Worm (Caenorhabditis elegans) whole organism, L3 larva: ENCODE measurements around the gene F44D12.10.

ENCODE experiments used
- ZK546.5 ChIP-seq: sonication (generic microtip); optimal IDR thresholded peaks from 2 replicates; lab custom pipeline; 2017; ENCODE audit warnings: missing biosample characterization, missing genetic modification characterization
- aly-2 ChIP-seq: fragments of 150-350 bp; optimal IDR thresholded peaks from 2 replicates; lab custom pipeline; 2014; ENCODE audit warnings: missing biosample characterization, missing genetic modification characterization
- ama-1 ChIP-seq: fragments of 150-350 bp; optimal IDR thresholded peaks from 2 replicates; lab custom pipeline; 2018
- ceh-16 ChIP-seq: sonication (generic microtip); optimal IDR thresholded peaks from 2 replicates; lab custom pipeline; 2017; ENCODE audit warnings: missing biosample characterization, missing genetic modification characterization
- ceh-28 ChIP-seq: fragments of 150-350 bp; optimal IDR thresholded peaks from 2 replicates; lab custom pipeline; 2014; ENCODE audit warnings: missing biosample characterization, missing genetic modification reagents, missing genetic modification characterization
- ceh-82 ChIP-seq: fragments of 150-350 bp; optimal IDR thresholded peaks from 2 replicates; lab custom pipeline; 2014; ENCODE audit warnings: missing biosample characterization, missing genetic modification characterization
- ceh-9 ChIP-seq: sonication (generic microtip); optimal IDR thresholded peaks from 2 replicates; lab custom pipeline; 2018; ENCODE audit warnings: missing biosample characterization, missing genetic modification characterization
- daf-12 ChIP-seq: fragments of 150-350 bp; optimal IDR thresholded peaks from 2 replicates; lab custom pipeline; 2014; ENCODE audit warnings: missing biosample characterization, missing genetic modification reagents, missing genetic modification characterization
- egl-27 ChIP-seq: sonication (generic microtip); optimal IDR thresholded peaks from 4 replicates; lab custom pipeline; 2017; ENCODE audit warnings: missing biosample characterization, missing genetic modification reagents, missing genetic modification characterization
- egl-5 ChIP-seq: fragments of 150-350 bp; optimal IDR thresholded peaks from 2 replicates; lab custom pipeline; 2017; ENCODE audit warnings: missing biosample characterization, missing genetic modification reagents, missing genetic modification characterization, inconsistent platforms
- elt-2 ChIP-seq: sonication (generic microtip); optimal IDR thresholded peaks from 2 replicates; lab custom pipeline; 2016; ENCODE audit warnings: missing genetic modification reagents, mild to moderate bottlenecking, missing genetic modification characterization, missing compliant biosample characterization
- elt-3 ChIP-seq, 3 experiments: fragments of 150-350 bp in 1 of 3; sonication (generic microtip) in 2 of 3; optimal IDR thresholded peaks; 2 replicates in 2 of 3; 4 replicates in 1 of 3; lab custom pipeline; 2014 to 2017; ENCODE audit warnings: missing biosample characterization in 3 of 3, missing genetic modification characterization in 3 of 3
- eor-1 ChIP-seq, 2 experiments: fragments of 150-350 bp; optimal IDR thresholded peaks; 2 replicates each; lab custom pipeline; 2014 to 2018; ENCODE audit warnings: missing biosample characterization in 2 of 2, missing genetic modification characterization in 2 of 2
- fos-1 ChIP-seq: fragments of 150-350 bp; optimal IDR thresholded peaks from 2 replicates; lab custom pipeline; 2014; ENCODE audit warnings: missing biosample characterization, missing genetic modification characterization
- hmg-11 ChIP-seq: sonication (generic microtip); optimal IDR thresholded peaks from 2 replicates; lab custom pipeline; 2016; ENCODE audit warnings: missing genetic modification characterization, missing compliant biosample characterization
- jun-1 ChIP-seq: fragments of 150-350 bp; optimal IDR thresholded peaks from 2 replicates; lab custom pipeline; 2014; ENCODE audit warnings: missing biosample characterization, missing genetic modification reagents, missing genetic modification characterization
- lin-15B ChIP-seq: fragments of 150-350 bp; optimal IDR thresholded peaks from 2 replicates; lab custom pipeline; 2014; ENCODE audit warnings: missing biosample characterization, missing genetic modification characterization
- lin-39 ChIP-seq: fragments of 150-350 bp; optimal IDR thresholded peaks from 2 replicates; lab custom pipeline; 2018; ENCODE audit warnings: missing biosample characterization, missing genetic modification reagents, missing genetic modification characterization
- lsy-12 ChIP-seq: sonication (generic microtip); optimal IDR thresholded peaks from 2 replicates; lab custom pipeline; 2016; ENCODE audit warnings: mild to moderate bottlenecking, missing genetic modification characterization, missing compliant biosample characterization
- mdl-1 ChIP-seq: fragments of 150-350 bp; optimal IDR thresholded peaks from 2 replicates; lab custom pipeline; 2014; ENCODE audit warnings: missing biosample characterization, missing genetic modification characterization
- mml-1 ChIP-seq: fragments of 150-350 bp; sonication (generic microtip); optimal IDR thresholded peaks from 3 replicates; lab custom pipeline; 2014; ENCODE audit warnings: missing biosample characterization, missing genetic modification characterization
- nfya-1 ChIP-seq: sonication (generic microtip); optimal IDR thresholded peaks from 2 replicates; lab custom pipeline; 2017; ENCODE audit warnings: missing genetic modification characterization, mild to moderate bottlenecking, missing compliant biosample characterization, antibody characterized with exemption, moderate library complexity; ENCODE audit not compliant: insufficient read depth
- nhr-11 ChIP-seq: fragments of 150-350 bp; optimal IDR thresholded peaks from 2 replicates; lab custom pipeline; 2014; ENCODE audit warnings: missing biosample characterization, missing genetic modification characterization
- nhr-12 ChIP-seq: fragments of 150-350 bp; optimal IDR thresholded peaks from 2 replicates; lab custom pipeline; 2014; ENCODE audit warnings: missing biosample characterization, missing genetic modification characterization
- nhr-23 ChIP-seq: fragments of 150-350 bp; optimal IDR thresholded peaks from 2 replicates; lab custom pipeline; 2014; ENCODE audit warnings: missing biosample characterization, missing genetic modification reagents, missing genetic modification characterization
- nhr-25 ChIP-seq: sonication (generic microtip); optimal IDR thresholded peaks from 2 replicates; lab custom pipeline; 2017; ENCODE audit warnings: missing biosample characterization, missing genetic modification characterization
- nhr-77 ChIP-seq: fragments of 150-350 bp; optimal IDR thresholded peaks from 2 replicates; lab custom pipeline; 2014; ENCODE audit warnings: missing biosample characterization, missing genetic modification characterization
- pha-4 ChIP-seq: fragments of 150-350 bp; optimal IDR thresholded peaks from 2 replicates; lab custom pipeline; 2014; ENCODE audit warnings: missing biosample characterization, missing genetic modification reagents, missing genetic modification characterization
- pqm-1 ChIP-seq: fragments of 150-350 bp; optimal IDR thresholded peaks from 2 replicates; lab custom pipeline; 2017; ENCODE audit warnings: missing biosample characterization, missing genetic modification characterization, inconsistent platforms
- skn-1 ChIP-seq: fragments of 150-350 bp; optimal IDR thresholded peaks from 2 replicates; lab custom pipeline; 2014; ENCODE audit warnings: missing biosample characterization, missing genetic modification characterization
- tbx-2 ChIP-seq: sonication (generic microtip); optimal IDR thresholded peaks from 2 replicates; lab custom pipeline; 2016; ENCODE audit warnings: mild to moderate bottlenecking, missing genetic modification characterization, missing compliant biosample characterization
- unc-39 ChIP-seq: sonication (generic microtip); optimal IDR thresholded peaks from 4 replicates; lab custom pipeline; 2017; ENCODE audit warnings: missing biosample characterization, missing genetic modification characterization
- unc-62 ChIP-seq: fragments of 150-350 bp; sonication (generic microtip); optimal IDR thresholded peaks from 4 replicates; lab custom pipeline; 2014; ENCODE audit warnings: missing biosample characterization, missing genetic modification reagents, missing genetic modification characterization
- zag-1 ChIP-seq: fragments of 150-350 bp; optimal IDR thresholded peaks from 2 replicates; lab custom pipeline; 2014; ENCODE audit warnings: missing biosample characterization, missing genetic modification characterization
- ztf-4 ChIP-seq: fragments of 150-350 bp; optimal IDR thresholded peaks from 2 replicates; lab custom pipeline; 2014; ENCODE audit warnings: missing biosample characterization, missing genetic modification characterization

Gene F44D12.10

ce11 chrIV:10084323-10084959 lies 47.6 kb upstream of the F44D12.10 start, which contains the start of gene W01B6.8:
W01B6.8 (minus strand) TSS chrIV:10084373.
- TF ChIP-seq fos-1 (no peak), egl-27 (no peak), pha-4 (no peak), tbx-2 (tag; lab: Kevin White, UChicago) (no peak), ama-1 (lab: Kevin White, UChicago) (no peak), egl-5 (tag; lab: Kevin White, UChicago) (no peak), ZK546.5 (tag; lab: Kevin White, UChicago) (no peak)

- TF ChIP-seq aly-2 (tag; lab: Kevin White, UChicago) (no peak), nhr-77 (tag; lab: Kevin White, UChicago) (no peak), tbx-2 (tag; lab: Kevin White, UChicago) (no peak), lin-39 (tag; lab: Kevin White, UChicago) (no peak), jun-1 (no peak), ceh-82 (no peak), pqm-1 (tag; lab: Kevin White, UChicago) (no peak), eor-1 (tag; optimal IDR thresholded peaks at IDR 0.05; lab: Kevin White, UChicago) (no peak), mml-1 (tag; lab: Kevin White, UChicago) (no peak), elt-3 (tag; optimal IDR thresholded peaks at IDR 0.05; lab: Kevin White, UChicago) (no peak), skn-1 (tag; lab: Kevin White, UChicago) (no peak)
Measured at ce11 chrIV:10080816-10081215, 44.0 kb upstream of the F44D12.10 start, which contains the start of gene W01B6.6. W01B6.6 (plus strand) TSS chrIV:10081116.

DNA sequence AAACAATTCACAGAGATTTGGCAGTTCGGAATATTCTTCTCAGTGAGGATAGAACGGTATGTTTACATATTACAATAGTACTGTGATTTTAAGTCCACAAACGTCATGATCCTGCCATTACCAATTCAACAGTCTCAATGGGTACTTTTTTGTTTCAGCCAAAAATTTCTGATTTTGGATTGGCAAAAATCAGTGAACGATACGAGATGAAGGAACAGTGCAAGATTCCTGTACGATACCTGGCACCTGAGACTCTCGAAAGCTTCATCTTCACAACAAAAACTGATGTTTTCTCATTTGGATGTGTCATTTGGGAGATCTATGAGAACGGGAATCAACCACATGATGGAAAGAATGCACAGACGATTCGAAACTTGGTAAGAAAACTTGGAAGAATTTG lies 41.1 kb upstream of the F44D12.10 start:
- TF ChIP-seq lin-15B (tag; lab: Kevin White, UChicago): no peak
- no peak for TF ChIP-seq nfya-1 (tag; lab: Kevin White, UChicago)

ce11 chrIV:10075899-10076298 lies 39.0 kb upstream of the F44D12.10 start, which contains the start of gene W01B6.5:
W01B6.5 (plus strand) TSS chrIV:10076199.
- TF ChIP-seq ceh-16 (no peak), unc-39 (tag; lab: Kevin White, UChicago) (no peak), mdl-1 (tag; lab: Kevin White, UChicago) (no peak), ceh-82 (no peak), unc-62 (no peak), ama-1 (lab: Kevin White, UChicago) (no peak), daf-12 (tag; lab: Kevin White, UChicago) (no peak), jun-1 (no peak), skn-1 (tag; lab: Kevin White, UChicago) (no peak), hmg-11 (tag; lab: Kevin White, UChicago) (no peak), ceh-28 (tag; lab: Kevin White, UChicago) (no peak), zag-1 (no peak), ZK546.5 (tag; lab: Kevin White, UChicago) (no peak), eor-1 (tag; optimal IDR thresholded peaks at IDR 0.05; lab: Kevin White, UChicago) (no peak), nhr-11 (no peak), ceh-9 (tag; lab: Kevin White, UChicago) (no peak), nhr-25 (tag; lab: Kevin White, UChicago) (no peak), ztf-4 (tag; lab: Kevin White, UChicago) (no peak)
- TF ChIP-seq, all 47 proteins: peak for 0

- TF ChIP-seq nhr-12 (no peak), ZK546.5 (tag; lab: Kevin White, UChicago) (no peak), elt-2 (tag; lab: Kevin White, UChicago) (no peak), ceh-9 (tag; lab: Kevin White, UChicago) (no peak), pqm-1 (tag; lab: Kevin White, UChicago) (no peak), hmg-11 (tag; lab: Kevin White, UChicago) (no peak), lsy-12 (tag; lab: Kevin White, UChicago) (no peak), zag-1 (no peak), eor-1 (tag; optimal IDR thresholded peaks at IDR 0.05; lab: Kevin White, UChicago) (no peak), aly-2 (tag; lab: Kevin White, UChicago) (no peak), nhr-11 (no peak), nhr-23 (tag; lab: Kevin White, UChicago) (no peak)
- TF ChIP-seq, all 47 proteins: peak for 0
Measured at ce11 chrIV:10075034-10075510, 38.2 kb upstream of the F44D12.10 start, which contains the start of the genes ttbk-4 and W01B6.4. ttbk-4 (minus strand) TSS chrIV:10075134. W01B6.4 (plus strand) TSS chrIV:10075460.
